Worm (Caenorhabditis elegans): Measurements from ENCODE around the gene Y59E1A.4.

Gene Y59E1A.4

DNA sequence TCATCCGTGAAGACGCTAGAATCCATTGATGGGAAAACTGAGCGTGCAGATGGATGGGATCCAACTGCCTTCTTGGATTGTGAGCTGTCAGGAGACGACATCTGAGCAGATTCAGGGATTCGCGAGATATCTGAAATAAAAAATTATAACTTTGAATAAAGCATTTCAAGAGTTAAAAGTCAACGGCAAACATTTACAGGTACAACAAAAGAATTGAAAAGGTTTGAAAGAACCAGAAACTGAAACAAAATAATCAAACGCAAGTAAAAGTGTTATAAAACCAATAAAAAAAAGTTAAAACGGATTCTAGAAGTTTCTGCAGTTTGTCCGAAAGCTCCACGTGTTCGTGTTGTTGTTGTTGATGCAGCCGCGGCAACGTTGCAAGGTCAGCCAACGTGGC lies at the start of gene Y59E1A.4:
Gene Y59E1A.4 (minus strand): TSS at position 101 of the 400 bp plus-strand sequence.
- no peak for TF ChIP-seq egl-13 (tag; optimal IDR thresholded peaks at IDR 0.05)
- TF ChIP-seq mdl-1 (tag; optimal IDR thresholded peaks at IDR 0.05), result no peak
- no peak for TF ChIP-seq nhr-237 (tag; optimal IDR thresholded peaks at IDR 0.05)
- TF ChIP-seq swsn-7 (tag; optimal IDR thresholded peaks at IDR 0.05), result no peak

DNA sequence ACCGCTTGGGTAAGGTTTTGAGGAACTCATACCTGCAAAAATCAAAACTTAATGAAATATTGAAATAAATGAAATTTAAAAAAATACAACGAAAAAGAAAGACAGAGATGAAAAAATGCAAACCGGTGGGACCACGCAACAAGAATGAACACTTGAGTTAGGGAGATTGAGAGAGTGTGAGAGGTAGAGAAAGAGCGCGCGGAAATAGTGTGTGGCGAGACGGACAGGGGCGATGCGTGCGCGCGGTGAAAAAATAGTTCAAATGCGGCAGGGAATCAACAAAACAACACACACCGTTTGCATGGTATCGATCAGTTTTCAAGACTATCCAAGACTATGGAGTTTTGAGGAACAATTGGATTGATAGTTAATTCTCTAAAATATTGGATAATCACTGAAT lies 49.8 kb upstream of the Y59E1A.4 start, which contains the start of gene meg-3:
Gene meg-3 (minus strand): TSS at position 32 of the 400 bp plus-strand sequence.
- peak; percentile 63 for TF ChIP-seq nhr-85 (tag)
- peak; percentile 38 for TF ChIP-seq nhr-19 (GFP tag; conservative IDR thresholded peaks at IDR 0.05)
- no peak for TF ChIP-seq hlh-17 (GFP tag; optimal IDR thresholded peaks at IDR 0.05; ENCODE audit: borderline replicate concordance)
- TF ChIP-seq ztf-4 (tag; optimal IDR thresholded peaks at IDR 0.05), result no peak
- TF ChIP-seq lin-35 (GFP tag; optimal IDR thresholded peaks at IDR 0.05), result peak in 1 of 2 experiments; percentile 9
- no peak for TF ChIP-seq nhr-11 (tag; optimal IDR thresholded peaks at IDR 0.05)
- no peak for TF ChIP-seq ama-1 (optimal IDR thresholded peaks at IDR 0.05)
- no peak for TF ChIP-seq ceh-90 (tag; optimal IDR thresholded peaks at IDR 0.05)
- no peak for TF ChIP-seq nhr-237 (tag; optimal IDR thresholded peaks at IDR 0.05)
- TF ChIP-seq nhr-90 (tag; optimal IDR thresholded peaks at IDR 0.05; ENCODE audit: poor library complexity), result no peak
- TF ChIP-seq unc-30 (tag; optimal IDR thresholded peaks at IDR 0.05), result no peak
- 0 out of 2 replicates have a peak, but pooled peaks have one; percentile 19 for TF ChIP-seq grh-1 (GFP tag; IDR thresholded peaks at IDR 0.05)
- TF ChIP-seq C04F5.9 (tag; optimal IDR thresholded peaks at IDR 0.05), result no peak
- no peak for TF ChIP-seq lin-39 (tag; optimal IDR thresholded peaks at IDR 0.05)
- TF ChIP-seq nhr-47 (tag; optimal IDR thresholded peaks at IDR 0.05), result no peak
- TF ChIP-seq efl-1 (optimal IDR thresholded peaks at IDR 0.05), result peak; percentile 36 to 64
- peak in 1 of 2 experiments; percentile 44 for TF ChIP-seq efl-1 (GFP tag; optimal IDR thresholded peaks at IDR 0.05 in 1 of 2)
- peak in 1 of 3 experiments; percentile 6 for TF ChIP-seq ceh-82 (tag; optimal IDR thresholded peaks at IDR 0.05)
- TF ChIP-seq rnt-1 (tag; optimal IDR thresholded peaks at IDR 0.05), result peak; percentile 34

DNA sequence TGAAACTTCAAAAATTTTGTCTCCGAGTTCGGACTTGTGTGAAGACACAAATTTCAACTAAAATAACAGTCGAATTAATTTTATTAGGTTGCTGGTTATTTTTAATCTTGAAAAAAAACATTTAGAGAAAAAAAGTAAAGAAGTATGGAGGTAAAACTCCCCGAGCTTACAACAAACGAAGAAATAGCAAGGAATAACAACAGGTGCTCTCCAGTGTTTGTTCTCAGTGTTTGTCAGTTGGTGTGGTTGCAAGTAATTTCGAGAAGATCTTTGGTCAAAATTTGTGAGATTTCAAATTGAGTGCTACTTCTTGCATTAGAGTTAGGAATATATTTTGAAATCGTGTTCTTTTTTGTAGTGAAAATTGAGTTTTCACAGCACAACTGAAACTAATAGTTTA lies 45.0 kb upstream of the Y59E1A.4 start:
- peak; percentile 2 for TF ChIP-seq skn-1 (tag; optimal IDR thresholded peaks at IDR 0.05)
- TF ChIP-seq nhr-84 (tag; optimal IDR thresholded peaks at IDR 0.05), result no peak

DNA sequence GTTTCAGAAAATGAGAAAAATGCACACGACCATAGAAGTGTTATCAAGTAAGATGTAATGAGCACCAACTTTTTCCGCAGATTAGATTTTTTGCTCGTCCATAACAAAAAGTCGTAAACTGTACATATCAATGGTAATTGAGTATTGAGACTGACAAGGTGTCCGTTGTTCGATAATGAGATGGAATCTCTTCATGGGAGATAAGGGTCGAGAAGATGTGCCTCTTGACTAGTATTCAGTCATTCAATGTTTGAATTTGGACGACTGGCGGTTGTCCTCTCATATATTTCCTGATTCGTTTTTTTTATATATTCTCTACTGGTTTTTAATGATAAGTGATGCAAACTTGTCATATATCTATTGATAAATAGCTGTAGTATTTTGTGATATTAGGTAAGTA lies 41.9 kb upstream of the Y59E1A.4 start:
- no peak for TF ChIP-seq ztf-4 (tag; optimal IDR thresholded peaks at IDR 0.05)
- no peak for TF ChIP-seq pag-3 (tag; optimal IDR thresholded peaks at IDR 0.05; ENCODE audit: borderline replicate concordance, insufficient read depth)
- TF ChIP-seq nhr-84 (tag; optimal IDR thresholded peaks at IDR 0.05), result no peak
- TF ChIP-seq efl-1 (optimal IDR thresholded peaks at IDR 0.05), result no peak
- TF ChIP-seq efl-1 (GFP tag; optimal IDR thresholded peaks at IDR 0.05 in 1 of 2), result peak in 1 of 2 experiments; percentile 69

DNA sequence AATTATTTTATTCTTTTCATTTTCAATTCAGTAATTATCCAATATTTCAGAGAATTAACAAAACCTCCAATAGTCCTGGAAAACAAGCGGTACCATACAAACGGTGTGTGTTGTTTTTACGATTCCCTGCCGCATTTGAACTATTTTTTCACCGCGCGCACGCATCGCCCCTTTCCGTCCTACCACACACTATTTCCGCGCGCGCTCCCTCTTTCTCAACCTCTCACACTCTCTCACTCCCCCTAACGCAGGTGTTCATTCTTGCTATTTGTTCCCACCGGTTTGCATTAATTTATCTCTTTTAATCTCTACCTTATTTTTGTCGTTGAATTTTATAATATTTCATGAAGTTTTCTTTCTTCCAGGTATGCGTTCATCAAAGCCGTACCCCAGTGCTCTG lies 37.9 kb upstream of the Y59E1A.4 start, which contains the start of gene F52D2.12:
Gene F52D2.12 (plus strand): TSS at position 307 of the 400 bp plus-strand sequence.
- no peak for TF ChIP-seq egl-27 (tag; optimal IDR thresholded peaks at IDR 0.05)
- TF ChIP-seq efl-1 (optimal IDR thresholded peaks at IDR 0.05), result no peak
- TF ChIP-seq efl-1 (GFP tag; optimal IDR thresholded peaks at IDR 0.05 in 1 of 2), result peak in 1 of 2 experiments; percentile 19

DNA sequence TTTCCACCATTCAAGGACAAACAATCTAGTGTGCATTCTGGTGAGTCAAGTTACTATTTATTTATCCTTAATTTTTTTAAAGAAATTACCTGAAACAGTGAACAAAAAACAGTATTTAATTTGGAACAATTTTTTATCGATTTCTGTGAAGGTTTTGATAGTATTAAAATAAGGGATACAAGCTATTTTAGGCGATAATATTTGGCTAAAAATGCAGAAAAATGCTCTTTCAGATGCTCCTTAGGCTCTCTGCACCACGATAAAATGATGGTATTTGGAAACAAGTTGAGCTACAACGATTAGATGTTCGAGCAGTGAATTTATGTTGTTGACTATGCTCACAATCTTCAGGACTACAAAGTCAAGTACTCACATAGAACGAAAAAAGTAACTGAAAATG lies 35.9 kb upstream of the Y59E1A.4 start, which contains the start of gene F52D2.6:
Gene F52D2.6 (plus strand): TSS at position 301 of the 400 bp plus-strand sequence.
- TF ChIP-seq swsn-7 (tag; optimal IDR thresholded peaks at IDR 0.05), result no peak
- no peak for TF ChIP-seq lin-13 (GFP tag; optimal IDR thresholded peaks at IDR 0.05)
- no peak for TF ChIP-seq efl-3 (GFP tag; optimal IDR thresholded peaks at IDR 0.05)
- no peak for TF ChIP-seq ztf-11 (tag; optimal IDR thresholded peaks at IDR 0.05)
- TF ChIP-seq isw-1 (GFP tag; IDR thresholded peaks at IDR 0.05), result no peak
- no peak for TF ChIP-seq nhr-76 (tag; optimal IDR thresholded peaks at IDR 0.05)
- no peak for TF ChIP-seq grh-1 (GFP tag; IDR thresholded peaks at IDR 0.05)
- TF ChIP-seq nhr-12 (tag; optimal IDR thresholded peaks at IDR 0.05), result no peak
- no peak for TF ChIP-seq blmp-1 (tag; optimal IDR thresholded peaks at IDR 0.05)
- TF ChIP-seq nhr-47 (tag; optimal IDR thresholded peaks at IDR 0.05), result no peak
- TF ChIP-seq ama-1 (optimal IDR thresholded peaks at IDR 0.05), result no peak
- no peak for TF ChIP-seq rnt-1 (tag; optimal IDR thresholded peaks at IDR 0.05)
- no peak for TF ChIP-seq nhr-19 (GFP tag; conservative IDR thresholded peaks at IDR 0.05)
- TF ChIP-seq elt-2 (tag; optimal IDR thresholded peaks at IDR 0.05), result no peak
- TF ChIP-seq C04F5.9 (tag; optimal IDR thresholded peaks at IDR 0.05), result no peak
- no peak for TF ChIP-seq pqm-1 (tag; optimal IDR thresholded peaks at IDR 0.05)
- TF ChIP-seq nhr-77 (tag; optimal IDR thresholded peaks at IDR 0.05), result no peak
- no peak for TF ChIP-seq nhr-237 (tag; optimal IDR thresholded peaks at IDR 0.05)
- TF ChIP-seq aha-1 (tag; optimal IDR thresholded peaks at IDR 0.05), result no peak
- no peak for TF ChIP-seq fkh-10 (GFP tag; optimal IDR thresholded peaks at IDR 0.05)
